Worm (Caenorhabditis elegans): ENCODE measurements around the gene ooc-3.

- TF ChIP-seq hmg-4 (GFP tag; optimal IDR thresholded peaks at IDR 0.05) (no peak), hnd-1 (tag; optimal IDR thresholded peaks at IDR 0.05) (no peak), tbx-11 (GFP tag; IDR thresholded peaks at IDR 0.05) (no peak), ama-1 (optimal IDR thresholded peaks at IDR 0.05) (no peak), tra-4 (tag; optimal IDR thresholded peaks at IDR 0.05) (no peak), pes-1 (GFP tag; IDR thresholded peaks at IDR 0.05) (no peak), B0310.2 (tag; optimal IDR thresholded peaks at IDR 0.05) (no peak), hmbx-1 (tag; optimal IDR thresholded peaks at IDR 0.05) (no peak), scrt-1 (GFP tag; IDR thresholded peaks at IDR 0.05) (no peak), flt-1 (GFP tag; IDR thresholded peaks at IDR 0.05) (no peak), tbx-37 (GFP tag; conservative IDR thresholded peaks at IDR 0.05) (no peak), sea-1 (GFP tag; conservative IDR thresholded peaks at IDR 0.05) (no peak)
Observed at ce11 chrII:11495307-11495706, at the start of gene ooc-3, which contains the start of gene B0334.4.

All from whole organism, early embryonic.